Worm (Caenorhabditis elegans) whole organism, L3 larva: ENCODE results near the gene ctg-2.

ENCODE experiments used
- R02D3.7 ChIP-seq: fragments of 150-350 bp; optimal IDR thresholded peaks from 2 replicates; lab custom pipeline; 2014; ENCODE audit warnings: missing biosample characterization, missing genetic modification characterization
- aly-2 ChIP-seq: fragments of 150-350 bp; optimal IDR thresholded peaks from 2 replicates; lab custom pipeline; 2014; ENCODE audit warnings: missing biosample characterization, missing genetic modification characterization
- ama-1 ChIP-seq: fragments of 150-350 bp; optimal IDR thresholded peaks from 2 replicates; lab custom pipeline; 2018
- ceh-16 ChIP-seq: sonication (generic microtip); optimal IDR thresholded peaks from 2 replicates; lab custom pipeline; 2017; ENCODE audit warnings: missing biosample characterization, missing genetic modification characterization
- ceh-28 ChIP-seq: fragments of 150-350 bp; optimal IDR thresholded peaks from 2 replicates; lab custom pipeline; 2014; ENCODE audit warnings: missing biosample characterization, missing genetic modification reagents, missing genetic modification characterization
- ceh-82 ChIP-seq: fragments of 150-350 bp; optimal IDR thresholded peaks from 2 replicates; lab custom pipeline; 2014; ENCODE audit warnings: missing biosample characterization, missing genetic modification characterization
- ceh-9 ChIP-seq: sonication (generic microtip); optimal IDR thresholded peaks from 2 replicates; lab custom pipeline; 2018; ENCODE audit warnings: missing biosample characterization, missing genetic modification characterization
- daf-12 ChIP-seq: fragments of 150-350 bp; optimal IDR thresholded peaks from 2 replicates; lab custom pipeline; 2014; ENCODE audit warnings: missing biosample characterization, missing genetic modification reagents, missing genetic modification characterization
- egl-27 ChIP-seq: sonication (generic microtip); optimal IDR thresholded peaks from 4 replicates; lab custom pipeline; 2017; ENCODE audit warnings: missing biosample characterization, missing genetic modification reagents, missing genetic modification characterization
- egl-5 ChIP-seq: fragments of 150-350 bp; optimal IDR thresholded peaks from 2 replicates; lab custom pipeline; 2017; ENCODE audit warnings: missing biosample characterization, missing genetic modification reagents, missing genetic modification characterization, inconsistent platforms
- elt-1 ChIP-seq: fragments of 150-350 bp; optimal IDR thresholded peaks from 2 replicates; lab custom pipeline; 2014; ENCODE audit warnings: missing biosample characterization, missing genetic modification characterization
- elt-2 ChIP-seq: sonication (generic microtip); optimal IDR thresholded peaks from 2 replicates; lab custom pipeline; 2016; ENCODE audit warnings: missing genetic modification reagents, mild to moderate bottlenecking, missing genetic modification characterization, missing compliant biosample characterization
- elt-3 ChIP-seq, 3 experiments: fragments of 150-350 bp in 1 of 3; sonication (generic microtip) in 2 of 3; optimal IDR thresholded peaks; 2 replicates in 2 of 3; 4 replicates in 1 of 3; lab custom pipeline; 2014 to 2017; ENCODE audit warnings: missing biosample characterization in 3 of 3, missing genetic modification characterization in 3 of 3
- eor-1 ChIP-seq, 2 experiments: fragments of 150-350 bp; optimal IDR thresholded peaks; 2 replicates each; lab custom pipeline; 2014 to 2018; ENCODE audit warnings: missing biosample characterization in 2 of 2, missing genetic modification characterization in 2 of 2
- fkh-10 ChIP-seq: sonication (generic microtip); optimal IDR thresholded peaks from 2 replicates; lab custom pipeline; 2017; ENCODE audit warnings: missing biosample characterization, missing genetic modification reagents, missing genetic modification characterization
- fkh-2 ChIP-seq: fragments of 150-350 bp; optimal IDR thresholded peaks from 2 replicates; lab custom pipeline; 2014; ENCODE audit warnings: missing biosample characterization, missing genetic modification reagents, missing genetic modification characterization
- fos-1 ChIP-seq: fragments of 150-350 bp; optimal IDR thresholded peaks from 2 replicates; lab custom pipeline; 2014; ENCODE audit warnings: missing biosample characterization, missing genetic modification characterization
- hmg-11 ChIP-seq: sonication (generic microtip); optimal IDR thresholded peaks from 2 replicates; lab custom pipeline; 2016; ENCODE audit warnings: missing genetic modification characterization, missing compliant biosample characterization
- jun-1 ChIP-seq: fragments of 150-350 bp; optimal IDR thresholded peaks from 2 replicates; lab custom pipeline; 2014; ENCODE audit warnings: missing biosample characterization, missing genetic modification reagents, missing genetic modification characterization
- lin-15B ChIP-seq: fragments of 150-350 bp; optimal IDR thresholded peaks from 2 replicates; lab custom pipeline; 2014; ENCODE audit warnings: missing biosample characterization, missing genetic modification characterization
- lin-39 ChIP-seq: fragments of 150-350 bp; optimal IDR thresholded peaks from 2 replicates; lab custom pipeline; 2018; ENCODE audit warnings: missing biosample characterization, missing genetic modification reagents, missing genetic modification characterization
- lsy-12 ChIP-seq: sonication (generic microtip); optimal IDR thresholded peaks from 2 replicates; lab custom pipeline; 2016; ENCODE audit warnings: mild to moderate bottlenecking, missing genetic modification characterization, missing compliant biosample characterization
- mdl-1 ChIP-seq: fragments of 150-350 bp; optimal IDR thresholded peaks from 2 replicates; lab custom pipeline; 2014; ENCODE audit warnings: missing biosample characterization, missing genetic modification characterization
- mml-1 ChIP-seq: fragments of 150-350 bp; sonication (generic microtip); optimal IDR thresholded peaks from 3 replicates; lab custom pipeline; 2014; ENCODE audit warnings: missing biosample characterization, missing genetic modification characterization
- nfya-1 ChIP-seq: sonication (generic microtip); optimal IDR thresholded peaks from 2 replicates; lab custom pipeline; 2017; ENCODE audit warnings: missing genetic modification characterization, mild to moderate bottlenecking, missing compliant biosample characterization, antibody characterized with exemption, moderate library complexity; ENCODE audit not compliant: insufficient read depth
- nhr-11 ChIP-seq: fragments of 150-350 bp; optimal IDR thresholded peaks from 2 replicates; lab custom pipeline; 2014; ENCODE audit warnings: missing biosample characterization, missing genetic modification characterization
- nhr-12 ChIP-seq: fragments of 150-350 bp; optimal IDR thresholded peaks from 2 replicates; lab custom pipeline; 2014; ENCODE audit warnings: missing biosample characterization, missing genetic modification characterization
- nhr-23 ChIP-seq: fragments of 150-350 bp; optimal IDR thresholded peaks from 2 replicates; lab custom pipeline; 2014; ENCODE audit warnings: missing biosample characterization, missing genetic modification reagents, missing genetic modification characterization
- nhr-237 ChIP-seq: fragments of 150-350 bp; optimal IDR thresholded peaks from 2 replicates; lab custom pipeline; 2014; ENCODE audit warnings: missing biosample characterization, missing genetic modification characterization
- nhr-25 ChIP-seq: sonication (generic microtip); optimal IDR thresholded peaks from 2 replicates; lab custom pipeline; 2017; ENCODE audit warnings: missing biosample characterization, missing genetic modification characterization
- nhr-43 ChIP-seq: sonication (generic microtip); optimal IDR thresholded peaks from 2 replicates; lab custom pipeline; 2016; ENCODE audit warnings: mild to moderate bottlenecking, missing genetic modification characterization, missing compliant biosample characterization; ENCODE audit not compliant: poor library complexity, severe bottlenecking
- nhr-67 ChIP-seq: fragments of 150-350 bp; optimal IDR thresholded peaks from 2 replicates; lab custom pipeline; 2014; ENCODE audit warnings: missing biosample characterization, missing genetic modification characterization
- nhr-76 ChIP-seq: fragments of 150-350 bp; sonication (generic microtip); optimal IDR thresholded peaks from 5 replicates; lab custom pipeline; 2014; ENCODE audit warnings: missing biosample characterization, missing genetic modification characterization
- nhr-77 ChIP-seq: fragments of 150-350 bp; optimal IDR thresholded peaks from 2 replicates; lab custom pipeline; 2014; ENCODE audit warnings: missing biosample characterization, missing genetic modification characterization
- pha-4 ChIP-seq: fragments of 150-350 bp; optimal IDR thresholded peaks from 2 replicates; lab custom pipeline; 2014; ENCODE audit warnings: missing biosample characterization, missing genetic modification reagents, missing genetic modification characterization
- pqm-1 ChIP-seq: fragments of 150-350 bp; optimal IDR thresholded peaks from 2 replicates; lab custom pipeline; 2017; ENCODE audit warnings: missing biosample characterization, missing genetic modification characterization, inconsistent platforms
- sea-2 ChIP-seq: fragments of 150-350 bp; sonication (generic microtip); optimal IDR thresholded peaks from 4 replicates; lab custom pipeline; 2014; ENCODE audit warnings: missing biosample characterization, missing genetic modification reagents, missing genetic modification characterization
- skn-1 ChIP-seq: fragments of 150-350 bp; optimal IDR thresholded peaks from 2 replicates; lab custom pipeline; 2014; ENCODE audit warnings: missing biosample characterization, missing genetic modification characterization
- snpc-4 ChIP-seq: fragments of 150-350 bp; optimal IDR thresholded peaks from 2 replicates; lab custom pipeline; 2014; ENCODE audit warnings: missing biosample characterization, missing genetic modification characterization
- tbx-2 ChIP-seq: sonication (generic microtip); optimal IDR thresholded peaks from 2 replicates; lab custom pipeline; 2016; ENCODE audit warnings: mild to moderate bottlenecking, missing genetic modification characterization, missing compliant biosample characterization
- unc-39 ChIP-seq: sonication (generic microtip); optimal IDR thresholded peaks from 4 replicates; lab custom pipeline; 2017; ENCODE audit warnings: missing biosample characterization, missing genetic modification characterization
- unc-62 ChIP-seq: fragments of 150-350 bp; sonication (generic microtip); optimal IDR thresholded peaks from 4 replicates; lab custom pipeline; 2014; ENCODE audit warnings: missing biosample characterization, missing genetic modification reagents, missing genetic modification characterization
- zag-1 ChIP-seq: fragments of 150-350 bp; optimal IDR thresholded peaks from 2 replicates; lab custom pipeline; 2014; ENCODE audit warnings: missing biosample characterization, missing genetic modification characterization
- ztf-11 ChIP-seq: fragments of 150-350 bp; optimal IDR thresholded peaks from 2 replicates; lab custom pipeline; 2014; ENCODE audit warnings: missing biosample characterization, missing genetic modification characterization
- ztf-4 ChIP-seq: fragments of 150-350 bp; optimal IDR thresholded peaks from 2 replicates; lab custom pipeline; 2014; ENCODE audit warnings: missing biosample characterization, missing genetic modification characterization

ctg-2 gene

ce11 chrII:8556166-8556565, 41.3 kb downstream of the ctg-2 start, which contains the start of gene glb-27:
glb-27 (minus strand) TSS chrII:8556266.
- TF ChIP-seq egl-27 (tag; lab: Kevin White, UChicago) (no peak), elt-3 (tag; optimal IDR thresholded peaks at IDR 0.05; lab: Kevin White, UChicago) (no peak), lin-39 (no peak), pha-4 (tag; lab: Kevin White, UChicago) (no peak), elt-1 (tag; lab: Kevin White, UChicago) (no peak), unc-62 (GFP tag; lab: Kevin White, UChicago) (no peak)

ce11 chrII:8559188-8559587, 44.3 kb downstream of the ctg-2 start:
- no peak for TF ChIP-seq elt-1 (tag; lab: Kevin White, UChicago)
- no peak for TF ChIP-seq mdl-1
- TF ChIP-seq nhr-12 (tag; lab: Kevin White, UChicago): no peak
- no peak for TF ChIP-seq aly-2
- no peak for TF ChIP-seq nhr-237 (tag; lab: Kevin White, UChicago)
- no peak for TF ChIP-seq nhr-43 (tag; lab: Kevin White, UChicago)
- TF ChIP-seq fkh-2 (tag; lab: Kevin White, UChicago): no peak
- TF ChIP-seq nhr-67 (tag; lab: Kevin White, UChicago): no peak
- TF ChIP-seq ceh-82: no peak
- no peak for TF ChIP-seq egl-27 (tag; lab: Kevin White, UChicago)
- TF ChIP-seq lin-15B (tag; lab: Kevin White, UChicago): no peak
- peak; percentile 29 for TF ChIP-seq nhr-23 (tag; lab: Kevin White, UChicago)
- TF ChIP-seq pqm-1 (tag; lab: Kevin White, UChicago): no peak
- no peak for TF ChIP-seq fos-1 (tag; lab: Kevin White, UChicago)
- no peak for TF ChIP-seq tbx-2 (tag; lab: Kevin White, UChicago)
- TF ChIP-seq ceh-28 (tag; lab: Kevin White, UChicago): peak; percentile 31
- TF ChIP-seq nfya-1 (tag; lab: Kevin White, UChicago): peak; percentile 1
- no peak for TF ChIP-seq nhr-77
- no peak for TF ChIP-seq eor-1 (tag; optimal IDR thresholded peaks at IDR 0.05; lab: Kevin White, UChicago)
- TF ChIP-seq unc-39 (tag; lab: Kevin White, UChicago): no peak
- no peak for TF ChIP-seq hmg-11 (tag; lab: Kevin White, UChicago)
- no peak for TF ChIP-seq R02D3.7 (tag; lab: Kevin White, UChicago)
- TF ChIP-seq ceh-9: no peak
- TF ChIP-seq fkh-10 (GFP tag; lab: Kevin White, UChicago): peak; percentile 98
- no peak for TF ChIP-seq nhr-25 (tag; lab: Kevin White, UChicago)
- TF ChIP-seq sea-2 (GFP tag; lab: Kevin White, UChicago): no peak
- no peak for TF ChIP-seq daf-12 (tag; lab: Kevin White, UChicago)
- TF ChIP-seq unc-62 (GFP tag; lab: Kevin White, UChicago): no peak
- TF ChIP-seq ceh-16: no peak
- no peak for TF ChIP-seq ama-1
- no peak for TF ChIP-seq lsy-12 (tag; lab: Kevin White, UChicago)
- TF ChIP-seq ztf-4: no peak
- peak; percentile 17 for TF ChIP-seq jun-1 (tag; lab: Kevin White, UChicago)
- no peak for TF ChIP-seq skn-1
- no peak for TF ChIP-seq elt-2 (tag; lab: Kevin White, UChicago)
- peak; percentile 32 for TF ChIP-seq nhr-11
- TF ChIP-seq pha-4 (tag; lab: Kevin White, UChicago): no peak
- no peak for TF ChIP-seq snpc-4 (tag; lab: Kevin White, UChicago)
- TF ChIP-seq zag-1 (tag; lab: Kevin White, UChicago): no peak
- no peak for TF ChIP-seq elt-3 (tag; optimal IDR thresholded peaks at IDR 0.05; lab: Kevin White, UChicago)

ce11 chrII:8561227-8561626, 46.4 kb downstream of the ctg-2 start, which contains the start of gene iff-2:
iff-2 (minus strand) TSS chrII:8561367.
- peak; percentile 22 for TF ChIP-seq ztf-11 (tag; lab: Kevin White, UChicago)
- peak in 1 of 2 experiments; percentile 82 for TF ChIP-seq eor-1 (tag; optimal IDR thresholded peaks at IDR 0.05; lab: Kevin White, UChicago)
- TF ChIP-seq tbx-2 (tag; lab: Kevin White, UChicago): peak; percentile 94
- TF ChIP-seq nhr-77: peak; percentile 94
- peak; percentile 29 for TF ChIP-seq nhr-67 (tag; lab: Kevin White, UChicago)
- TF ChIP-seq fkh-2 (tag; lab: Kevin White, UChicago): peak; percentile 67
- peak; percentile 94 for TF ChIP-seq R02D3.7 (tag; lab: Kevin White, UChicago)
- peak; percentile 93 for TF ChIP-seq ceh-82
- TF ChIP-seq unc-39 (tag; lab: Kevin White, UChicago): peak; percentile 52
- TF ChIP-seq mml-1: no peak
- TF ChIP-seq pha-4 (tag; lab: Kevin White, UChicago): peak; percentile 100
- peak; percentile 99 for TF ChIP-seq egl-5 (tag; lab: Kevin White, UChicago)
- peak; percentile 99 for TF ChIP-seq pqm-1 (tag; lab: Kevin White, UChicago)
- TF ChIP-seq fos-1 (tag; lab: Kevin White, UChicago): peak; percentile 96
- peak; percentile 99 for TF ChIP-seq lsy-12 (tag; lab: Kevin White, UChicago)
- peak; percentile 88 for TF ChIP-seq ztf-4
- peak; percentile 98 for TF ChIP-seq nhr-43 (tag; lab: Kevin White, UChicago)
- peak; percentile 97 for TF ChIP-seq hmg-11 (tag; lab: Kevin White, UChicago)
- TF ChIP-seq daf-12 (tag; lab: Kevin White, UChicago): no peak
- peak; percentile 100 for TF ChIP-seq lin-15B (tag; lab: Kevin White, UChicago)
- TF ChIP-seq nhr-23 (tag; lab: Kevin White, UChicago): peak; percentile 100
- peak; percentile 85 for TF ChIP-seq nhr-76
- TF ChIP-seq ceh-9: no peak
- peak; percentile 97 for TF ChIP-seq egl-27 (tag; lab: Kevin White, UChicago)
- TF ChIP-seq fkh-10 (GFP tag; lab: Kevin White, UChicago): peak; percentile 99
- peak; percentile 77 for TF ChIP-seq zag-1 (tag; lab: Kevin White, UChicago)
- peak; percentile 92 for TF ChIP-seq elt-1 (tag; lab: Kevin White, UChicago)
- peak; percentile 100 for TF ChIP-seq lin-39
- TF ChIP-seq nhr-25 (tag; lab: Kevin White, UChicago): peak; percentile 100
- peak; percentile 95 for TF ChIP-seq ama-1
- no peak for TF ChIP-seq sea-2 (GFP tag; lab: Kevin White, UChicago)
- peak; percentile 60 to 99 (median 98) for TF ChIP-seq elt-3 (tag; optimal IDR thresholded peaks at IDR 0.05; lab: Kevin White, UChicago)
